Worm (Caenorhabditis elegans): ENCODE measurements around the gene srg-56.

DNA sequence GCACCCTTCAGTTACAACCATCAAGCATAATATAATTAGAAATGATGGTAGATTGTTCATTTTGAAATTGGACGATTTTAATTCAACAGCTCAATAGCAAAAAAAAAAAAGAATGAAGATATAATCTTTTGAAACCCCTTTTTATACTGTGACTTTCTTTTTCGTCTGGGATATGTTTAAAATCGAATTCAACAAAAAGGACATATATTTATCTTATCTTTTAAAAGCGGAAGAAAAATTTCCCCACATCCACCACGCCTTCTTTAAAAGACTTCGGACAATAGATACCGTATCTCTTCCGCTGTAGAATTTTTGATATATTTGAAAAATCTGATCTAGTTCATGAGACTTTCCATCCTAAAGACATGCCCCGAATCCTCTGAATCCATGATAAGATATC lies 42.7 kb upstream of the srg-56 start, which contains the start of gene R05D8.11:
- no peak for TF ChIP-seq him-1 (tag; optimal IDR thresholded peaks at IDR 0.05)
- no peak for TF ChIP-seq dao-5 (tag; optimal IDR thresholded peaks at IDR 0.05)
- TF ChIP-seq W03F9.2 (tag; optimal IDR thresholded peaks at IDR 0.05): no peak
